Worm (Caenorhabditis elegans) whole organism, mixed stage, embryonic: ENCODE measurements around the gene pqn-89.
A peak's percentile ranks its signal among the peaks of the same experiment; 100 is the strongest.

Experiments used
- M03D4.4 ChIP-seq: sonication (generic microtip); optimal IDR thresholded peaks from 2 replicates; lab custom pipeline; 2017; ENCODE audit warnings: mild to moderate bottlenecking, missing genetic modification characterization, missing compliant biosample characterization
- blmp-1 ChIP-seq: fragments of 150-350 bp; optimal IDR thresholded peaks from 2 replicates; lab custom pipeline; 2014; ENCODE audit warnings: missing biosample characterization, missing genetic modification characterization
- ceh-43 ChIP-seq: fragments of 200-800 bp; sonication (Bioruptor generic); optimal IDR thresholded peaks from 2 replicates; lab custom pipeline; 2018; ENCODE audit warnings: mild to moderate bottlenecking, missing genetic modification characterization, moderate library complexity, missing compliant biosample characterization
- ceh-83 ChIP-seq: fragments of 200-800 bp; sonication (Bioruptor generic); optimal IDR thresholded peaks from 2 replicates; lab custom pipeline; 2018; ENCODE audit warnings: mild to moderate bottlenecking, missing genetic modification characterization, missing compliant biosample characterization
- cnd-1 ChIP-seq: fragments of 200-800 bp; sonication (Bioruptor generic); optimal IDR thresholded peaks from 2 replicates; lab custom pipeline; 2018; ENCODE audit warnings: mild to moderate bottlenecking, missing genetic modification characterization, missing compliant biosample characterization
- drap-1 ChIP-seq: fragments of 200-800 bp; sonication (Bioruptor generic); optimal IDR thresholded peaks from 3 replicates; lab custom pipeline; 2018; ENCODE audit warnings: mild to moderate bottlenecking, missing genetic modification characterization, missing compliant biosample characterization
- elt-1 ChIP-seq: sonication (generic microtip); optimal IDR thresholded peaks from 2 replicates; lab custom pipeline; 2017; ENCODE audit warnings: missing genetic modification characterization, mild to moderate bottlenecking, missing compliant biosample characterization, antibody characterized with exemption, moderate library complexity, borderline replicate concordance; ENCODE audit not compliant: insufficient read depth
- elt-3 ChIP-seq: fragments of 150-350 bp; optimal IDR thresholded peaks from 2 replicates; lab custom pipeline; 2014; ENCODE audit warnings: missing biosample characterization, missing genetic modification characterization
- flh-1 ChIP-seq: fragments of 200-800 bp; sonication (Bioruptor generic); optimal IDR thresholded peaks from 2 replicates; lab custom pipeline; 2018; ENCODE audit warnings: mild to moderate bottlenecking, missing genetic modification characterization, moderate library complexity, missing compliant biosample characterization
- ham-2 ChIP-seq: fragments of 200-800 bp; sonication (Bioruptor generic); optimal IDR thresholded peaks from 2 replicates; lab custom pipeline; 2018; ENCODE audit warnings: mild to moderate bottlenecking, missing genetic modification characterization, missing compliant biosample characterization
- lin-13 ChIP-seq: fragments of 150-350 bp; optimal IDR thresholded peaks from 2 replicates; lab custom pipeline; 2014; ENCODE audit warnings: missing biosample characterization, missing genetic modification characterization
- lin-32 ChIP-seq: fragments of 200-800 bp; sonication (Bioruptor generic); optimal IDR thresholded peaks from 2 replicates; lab custom pipeline; 2018; ENCODE audit warnings: mild to moderate bottlenecking, missing genetic modification characterization, missing compliant biosample characterization
- lsy-2 ChIP-seq: fragments of 150-350 bp; optimal IDR thresholded peaks from 2 replicates; lab custom pipeline; 2014; ENCODE audit warnings: missing biosample characterization, missing genetic modification characterization
- mab-5 ChIP-seq: fragments of 150-350 bp; optimal IDR thresholded peaks from 2 replicates; lab custom pipeline; 2014; ENCODE audit warnings: missing biosample characterization, missing genetic modification characterization
- mls-2 ChIP-seq: sonication (generic microtip); optimal IDR thresholded peaks from 2 replicates; lab custom pipeline; 2016; ENCODE audit warnings: mild to moderate bottlenecking, missing genetic modification characterization, moderate library complexity, missing compliant biosample characterization
- nhr-12 ChIP-seq: fragments of 150-350 bp; optimal IDR thresholded peaks from 2 replicates; lab custom pipeline; 2014; ENCODE audit warnings: missing biosample characterization, missing genetic modification characterization
- nhr-2 ChIP-seq: fragments of 150-350 bp; optimal IDR thresholded peaks from 2 replicates; lab custom pipeline; 2014; ENCODE audit warnings: missing biosample characterization, missing genetic modification characterization
- nhr-237 ChIP-seq: fragments of 150-350 bp; optimal IDR thresholded peaks from 2 replicates; lab custom pipeline; 2014; ENCODE audit warnings: missing biosample characterization, missing genetic modification characterization
- nhr-76 ChIP-seq: sonication (generic microtip); optimal IDR thresholded peaks from 2 replicates; lab custom pipeline; 2017; ENCODE audit warnings: missing biosample characterization, missing genetic modification characterization
- pha-4 ChIP-seq: fragments of 150-350 bp; optimal IDR thresholded peaks from 2 replicates; lab custom pipeline; 2018; ENCODE audit warnings: missing biosample characterization, missing genetic modification reagents, missing genetic modification characterization
- sem-2 ChIP-seq: fragments of 200-800 bp; sonication (Bioruptor generic); optimal IDR thresholded peaks from 2 replicates; lab custom pipeline; 2018; ENCODE audit warnings: mild to moderate bottlenecking, missing genetic modification characterization, missing compliant biosample characterization
- snpc-4 ChIP-seq: fragments of 150-350 bp; optimal IDR thresholded peaks from 2 replicates; lab custom pipeline; 2014; ENCODE audit warnings: missing biosample characterization, missing genetic modification characterization
- sptf-1 ChIP-seq: sonication (generic microtip); optimal IDR thresholded peaks from 2 replicates; lab custom pipeline; 2017; ENCODE audit warnings: mild to moderate bottlenecking, missing genetic modification characterization, moderate library complexity, missing compliant biosample characterization
- tbx-8 ChIP-seq: fragments of 200-800 bp; sonication (Bioruptor generic); optimal IDR thresholded peaks from 2 replicates; lab custom pipeline; 2018; ENCODE audit warnings: mild to moderate bottlenecking, missing genetic modification characterization, moderate library complexity, missing compliant biosample characterization
- unc-39 ChIP-seq: fragments of 150-350 bp; optimal IDR thresholded peaks from 2 replicates; lab custom pipeline; 2014; ENCODE audit warnings: missing biosample characterization, missing genetic modification characterization
- unc-62 ChIP-seq: fragments of 150-350 bp; optimal IDR thresholded peaks from 2 replicates; lab custom pipeline; 2014; ENCODE audit warnings: missing biosample characterization, missing genetic modification reagents, missing genetic modification characterization
- zip-8 ChIP-seq: fragments of 150-350 bp; optimal IDR thresholded peaks from 2 replicates; lab custom pipeline; 2014; ENCODE audit warnings: missing biosample characterization, missing genetic modification characterization
- ztf-11 ChIP-seq: fragments of 150-350 bp; optimal IDR thresholded peaks from 2 replicates; lab custom pipeline; 2014; ENCODE audit warnings: missing biosample characterization, missing genetic modification characterization

Gene pqn-89

DNA sequence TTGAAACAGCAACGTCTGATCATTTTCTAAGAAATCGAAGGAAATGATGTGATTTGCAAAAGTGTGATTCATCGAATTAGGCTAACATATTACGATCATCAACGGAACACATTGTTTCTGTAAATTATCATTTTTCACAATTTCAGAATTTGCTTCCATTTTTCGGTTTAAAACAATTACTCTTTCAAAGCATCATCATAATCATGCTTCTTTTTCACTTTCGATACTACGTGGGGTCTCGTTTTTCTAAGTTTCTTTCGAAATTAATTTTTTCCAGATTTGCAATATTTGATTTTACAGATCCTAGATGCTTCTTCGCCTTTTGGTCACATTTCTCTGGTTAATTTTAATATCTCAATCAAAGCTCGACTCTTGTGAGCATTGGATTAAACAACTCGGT lies 26.3 kb upstream of the pqn-89 start, which contains the start of gene tyr-6:
Gene tyr-6 (plus strand): TSS at position 301 of the 400 bp plus-strand sequence.
- TF ChIP-seq sptf-1 (no peak), elt-3 (no peak), nhr-76 (tag; lab: Kevin White, UChicago) (no peak), M03D4.4 (tag; lab: Kevin White, UChicago) (no peak), tbx-8 (GFP tag; lab: Kevin White, UChicago) (no peak), nhr-12 (no peak), ham-2 (GFP tag; lab: Kevin White, UChicago) (no peak), snpc-4 (no peak), zip-8 (tag; lab: Kevin White, UChicago) (no peak)

DNA sequence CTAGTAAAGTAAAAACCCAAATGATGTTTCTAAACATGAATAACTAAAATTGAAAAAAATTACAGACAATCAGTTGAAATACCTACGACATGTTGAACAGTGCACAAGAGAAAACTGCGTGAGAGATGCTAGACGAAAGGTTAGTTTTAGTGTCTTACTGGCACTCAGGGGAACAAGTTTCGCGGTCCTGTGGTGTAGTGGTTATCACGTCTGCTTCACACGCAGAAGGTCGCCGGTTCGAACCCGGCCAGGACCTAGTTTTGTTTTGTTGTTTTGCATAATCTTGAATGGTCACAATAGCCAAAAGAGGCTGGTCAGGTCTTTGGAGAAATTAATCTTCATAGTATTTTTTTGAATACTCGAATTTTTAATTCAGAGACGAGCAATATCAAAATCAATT lies 25.5 kb upstream of the pqn-89 start:
- TF ChIP-seq ceh-83 (GFP tag; lab: Kevin White, UChicago) (peak; percentile 12), blmp-1 (tag; lab: Kevin White, UChicago) (no peak), cnd-1 (tag; lab: Kevin White, UChicago) (peak; percentile 14), lin-32 (GFP tag; lab: Kevin White, UChicago) (peak; percentile 21), sem-2 (GFP tag; lab: Kevin White, UChicago) (no peak), mls-2 (no peak), zip-8 (tag; lab: Kevin White, UChicago) (no peak), pha-4 (tag; lab: Kevin White, UChicago) (no peak), ceh-43 (GFP tag; lab: Kevin White, UChicago) (no peak), ztf-11 (no peak), lin-13 (tag; lab: Kevin White, UChicago) (no peak), M03D4.4 (tag; lab: Kevin White, UChicago) (no peak)
- TF ChIP-seq, all 35 proteins: peak for 3

DNA sequence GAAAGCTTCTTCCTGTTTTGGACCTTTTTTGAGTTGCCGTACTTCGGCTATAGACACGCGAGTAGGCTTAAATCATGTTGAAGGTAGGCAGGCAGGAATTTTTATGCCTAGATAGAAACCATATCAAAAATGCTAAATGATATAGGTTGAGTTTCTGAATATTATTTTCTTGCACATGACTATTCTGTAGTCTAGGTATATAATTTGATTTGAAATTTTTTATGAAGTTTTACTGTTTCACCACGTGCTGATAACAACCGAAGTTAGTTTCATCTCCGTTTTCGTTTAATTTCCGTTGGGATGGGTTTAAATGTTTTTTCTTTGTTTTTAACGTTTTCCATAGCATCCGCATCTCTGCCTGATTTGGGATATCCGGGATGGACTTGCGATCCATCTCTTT lies 19.5 kb upstream of the pqn-89 start, which contains the start of gene Y73B6BL.37:
Gene Y73B6BL.37 (plus strand): TSS at position 301 of the 400 bp plus-strand sequence.
- TF ChIP-seq nhr-2 = no peak

DNA sequence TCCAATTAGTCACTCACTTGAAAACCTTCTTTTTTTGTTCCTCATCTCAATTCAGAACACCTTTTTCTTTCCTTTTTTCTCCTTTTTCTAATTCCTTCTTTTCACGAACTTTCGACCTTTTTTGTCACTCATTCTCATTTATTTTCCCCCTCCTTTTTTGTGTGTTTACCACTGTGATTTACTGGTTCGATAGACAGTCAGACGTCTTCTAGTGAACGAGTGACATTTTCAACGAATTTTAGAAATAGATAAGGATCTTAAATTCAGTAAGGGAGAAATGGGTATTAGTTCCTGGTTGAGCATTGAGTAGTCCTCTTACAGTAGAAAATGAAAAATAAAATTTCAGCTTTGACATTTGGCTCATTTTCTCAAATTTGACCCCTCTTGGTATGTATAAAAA lies 14.6 kb upstream of the pqn-89 start:
- TF ChIP-seq elt-1 (tag; lab: Kevin White, UChicago) = no peak

DNA sequence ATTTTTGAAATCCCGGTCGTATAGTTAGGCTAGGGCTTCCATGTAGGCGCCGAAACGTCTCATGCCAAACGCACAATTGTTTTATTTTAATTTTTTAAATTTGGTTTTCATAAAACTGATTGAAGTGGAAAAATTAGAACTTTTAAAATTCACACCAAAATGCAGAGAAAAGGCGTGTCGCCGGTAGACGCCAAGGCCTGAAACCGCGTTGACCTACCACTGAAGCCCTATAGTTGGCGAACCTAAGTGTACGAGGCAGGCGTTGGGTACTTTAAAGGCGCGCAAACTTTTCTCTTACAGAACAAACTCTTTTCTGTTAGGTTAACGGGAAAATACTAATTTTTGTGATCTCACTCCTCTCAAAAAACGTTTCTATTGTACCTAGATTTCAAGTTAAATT lies 13.2 kb upstream of the pqn-89 start, which contains the start of gene Y73B6BL.44:
Gene Y73B6BL.44 (plus strand): TSS at position 301 of the 400 bp plus-strand sequence.
- TF ChIP-seq blmp-1 (tag; lab: Kevin White, UChicago) (no peak), M03D4.4 (tag; lab: Kevin White, UChicago) (no peak), mab-5 (tag; lab: Kevin White, UChicago) (no peak), ham-2 (GFP tag; lab: Kevin White, UChicago) (no peak), lin-13 (tag; lab: Kevin White, UChicago) (no peak), nhr-237 (no peak), elt-3 (no peak), flh-1 (GFP tag; lab: Kevin White, UChicago) (no peak), cnd-1 (tag; lab: Kevin White, UChicago) (no peak), elt-1 (tag; lab: Kevin White, UChicago) (no peak), ceh-43 (GFP tag; lab: Kevin White, UChicago) (no peak), zip-8 (tag; lab: Kevin White, UChicago) (no peak), lin-32 (GFP tag; lab: Kevin White, UChicago) (no peak), sem-2 (GFP tag; lab: Kevin White, UChicago) (no peak), sptf-1 (no peak), unc-39 (tag; lab: Kevin White, UChicago) (no peak)

DNA sequence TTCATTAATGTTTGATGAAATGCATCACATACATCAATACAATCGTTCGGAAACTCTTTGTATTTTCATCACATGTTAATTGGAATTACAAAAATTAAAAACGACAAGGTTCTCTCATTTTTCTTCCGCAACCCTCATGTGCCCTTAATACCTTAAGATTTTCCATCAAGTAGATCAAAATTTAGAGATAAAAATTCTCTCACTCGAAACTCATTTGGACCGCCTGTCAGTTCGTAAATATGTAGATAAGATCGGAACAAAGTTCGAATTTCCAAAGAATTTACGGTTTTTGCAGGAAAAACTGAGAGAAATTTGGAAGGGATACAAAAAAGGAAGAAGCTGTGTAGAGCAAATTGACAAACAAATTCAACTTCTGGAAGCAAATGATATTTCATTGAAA lies 10.4 kb upstream of the pqn-89 start:
- TF ChIP-seq pha-4 (tag; lab: Kevin White, UChicago) (no peak), ceh-83 (GFP tag; lab: Kevin White, UChicago) (no peak), nhr-76 (tag; lab: Kevin White, UChicago) (no peak), elt-3 (no peak)

DNA sequence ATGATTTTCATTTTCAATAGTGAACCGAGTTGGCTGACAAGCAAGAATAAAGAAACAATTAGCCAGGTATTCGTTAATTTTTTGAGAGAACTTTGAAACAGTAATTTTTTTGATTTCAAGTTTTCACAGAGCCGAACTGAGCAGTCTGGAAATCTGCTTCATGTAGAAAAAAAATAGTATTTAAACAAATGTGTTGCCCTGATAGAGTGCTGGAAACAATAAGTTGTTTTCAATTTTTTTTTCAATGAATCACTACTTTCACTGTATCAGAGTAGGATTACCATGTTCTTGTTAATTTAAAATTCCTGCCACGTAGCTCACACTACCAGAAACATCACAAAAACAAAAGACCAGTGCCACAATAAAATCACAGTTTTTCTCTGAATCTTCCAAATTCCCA lies 6.1 kb upstream of the pqn-89 start:
- TF ChIP-seq drap-1 (GFP tag; lab: Kevin White, UChicago) (no peak), blmp-1 (tag; lab: Kevin White, UChicago) (no peak), flh-1 (GFP tag; lab: Kevin White, UChicago) (no peak), nhr-12 (no peak), snpc-4 (no peak), ceh-43 (GFP tag; lab: Kevin White, UChicago) (no peak), lsy-2 (no peak), lin-32 (GFP tag; lab: Kevin White, UChicago) (no peak), unc-62 (GFP tag; lab: Kevin White, UChicago) (no peak), lin-13 (tag; lab: Kevin White, UChicago) (no peak)
